Worm (Caenorhabditis elegans) whole organism, L2 larva: ENCODE data around the gene hex-1.

Experiments
- aly-2 ChIP-seq: fragments of 150-350 bp; optimal IDR thresholded peaks from 2 replicates; lab custom pipeline; 2014; ENCODE audit warnings: missing biosample characterization, missing genetic modification characterization
- ceh-82 ChIP-seq: fragments of 150-350 bp; optimal IDR thresholded peaks from 2 replicates; lab custom pipeline; 2014; ENCODE audit warnings: missing biosample characterization, missing genetic modification characterization
- elt-1 ChIP-seq: fragments of 150-350 bp; optimal IDR thresholded peaks from 2 replicates; lab custom pipeline; 2014; ENCODE audit warnings: missing biosample characterization, missing genetic modification characterization
- elt-3 ChIP-seq: sonication (generic microtip); optimal IDR thresholded peaks from 2 replicates; lab custom pipeline; 2017; ENCODE audit warnings: missing biosample characterization, missing genetic modification characterization
- lin-13 ChIP-seq: fragments of 150-350 bp; optimal IDR thresholded peaks from 2 replicates; lab custom pipeline; 2014; ENCODE audit warnings: missing biosample characterization, missing genetic modification reagents, missing genetic modification characterization
- lin-39 ChIP-seq: fragments of 150-350 bp; optimal IDR thresholded peaks from 2 replicates; lab custom pipeline; 2014; ENCODE audit warnings: missing biosample characterization, missing genetic modification reagents, missing genetic modification characterization
- mdl-1 ChIP-seq, 2 experiments: fragments of 150-350 bp in 1 of 2; sonication (generic microtip) in 1 of 2; optimal IDR thresholded peaks; 2 replicates each; lab custom pipeline; 2017; ENCODE audit warnings: missing biosample characterization in 2 of 2, missing genetic modification characterization in 2 of 2
- nhr-12 ChIP-seq: fragments of 150-350 bp; optimal IDR thresholded peaks from 2 replicates; lab custom pipeline; 2014; ENCODE audit warnings: missing biosample characterization, missing genetic modification characterization
- nhr-129 ChIP-seq: fragments of 150-350 bp; optimal IDR thresholded peaks from 2 replicates; lab custom pipeline; 2014; ENCODE audit warnings: missing biosample characterization, missing genetic modification characterization
- nhr-23 ChIP-seq: fragments of 150-350 bp; optimal IDR thresholded peaks from 2 replicates; lab custom pipeline; 2014; ENCODE audit warnings: missing biosample characterization, missing genetic modification reagents, missing genetic modification characterization
- nhr-25 ChIP-seq: fragments of 150-350 bp; sonication (generic microtip); optimal IDR thresholded peaks from 3 replicates; lab custom pipeline; 2014; ENCODE audit warnings: missing biosample characterization, missing genetic modification characterization
- ztf-11 ChIP-seq: sonication (generic microtip); optimal IDR thresholded peaks from 2 replicates; lab custom pipeline; 2017; ENCODE audit warnings: missing biosample characterization, missing genetic modification characterization
- ztf-4 ChIP-seq: fragments of 150-350 bp; optimal IDR thresholded peaks from 2 replicates; lab custom pipeline; 2014; ENCODE audit warnings: missing biosample characterization, missing genetic modification characterization

DNA sequence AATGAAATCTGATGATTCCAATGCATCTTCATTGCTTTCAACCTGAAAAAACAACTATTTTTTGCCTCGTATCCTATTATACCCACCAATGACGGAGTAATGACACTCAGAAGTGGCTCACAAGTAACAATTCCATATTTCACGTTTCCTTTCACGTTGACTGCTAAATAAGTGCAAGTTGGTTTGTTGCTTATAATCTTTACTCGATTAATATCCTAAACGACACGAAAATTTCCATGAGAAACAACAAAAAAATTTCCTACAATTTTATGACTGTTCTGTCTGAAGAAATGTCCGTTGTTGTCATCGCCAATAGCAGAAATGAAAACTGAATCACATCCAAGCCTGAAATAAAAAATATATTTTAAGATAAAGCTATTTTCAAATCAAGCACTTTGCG lies 23.5 kb upstream of the hex-1 start:
- TF ChIP-seq lin-13 (GFP tag; lab: Kevin White, UChicago) (no peak), ztf-11 (tag; lab: Kevin White, UChicago) (no peak), ceh-82 (tag; lab: Kevin White, UChicago) (no peak), elt-3 (tag; lab: Kevin White, UChicago) (no peak), nhr-23 (no peak), elt-1 (tag; lab: Kevin White, UChicago) (no peak), nhr-25 (no peak), lin-39 (tag; lab: Kevin White, UChicago) (no peak), aly-2 (no peak), nhr-12 (tag; lab: Kevin White, UChicago) (no peak), mdl-1 (tag; optimal IDR thresholded peaks at IDR 0.05; lab: Kevin White, UChicago) (no peak), nhr-129 (tag; lab: Kevin White, UChicago) (no peak), ztf-4 (tag; lab: Kevin White, UChicago) (no peak)
